Worm (Caenorhabditis elegans): ENCODE data around the gene W02D7.5.
A peak's percentile ranks its signal among the peaks of the same experiment; 100 is the strongest.

DNA sequence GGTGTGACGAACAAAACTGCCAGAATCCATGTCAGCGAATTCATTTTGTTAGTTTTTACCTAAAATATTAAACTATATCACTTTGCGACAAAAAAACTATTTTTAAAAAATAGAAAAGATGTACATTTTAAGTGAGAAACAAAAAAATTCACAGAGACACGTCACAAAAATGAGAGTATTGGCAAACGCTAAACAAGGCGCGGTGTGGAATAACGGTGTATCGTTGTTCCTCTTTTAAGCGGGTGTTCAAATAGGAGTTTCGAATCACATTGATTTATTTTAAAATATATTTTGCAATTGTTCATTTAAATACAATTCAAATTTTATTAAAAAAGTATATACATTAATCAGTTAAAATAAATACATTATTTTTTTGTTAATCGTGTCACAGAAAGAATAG, 3.5 kb upstream of the W02D7.5 start, which contains the start of gene sel-9:
- no peak for TF ChIP-seq nhr-76 (tag; optimal IDR thresholded peaks at IDR 0.05)
- TF ChIP-seq pha-4 (tag; optimal IDR thresholded peaks at IDR 0.05), result no peak
- TF ChIP-seq blmp-1 (tag; optimal IDR thresholded peaks at IDR 0.05), result no peak
- no peak for TF ChIP-seq nhr-28 (tag; optimal IDR thresholded peaks at IDR 0.05)
- TF ChIP-seq nhr-12 (tag; optimal IDR thresholded peaks at IDR 0.05), result no peak
- no peak for TF ChIP-seq unc-62 (GFP tag; optimal IDR thresholded peaks at IDR 0.05)
- TF ChIP-seq lin-13 (tag; optimal IDR thresholded peaks at IDR 0.05), result no peak
- peak; percentile 35 for TF ChIP-seq nhr-237 (tag; optimal IDR thresholded peaks at IDR 0.05)
- no peak for TF ChIP-seq lin-32 (GFP tag; optimal IDR thresholded peaks at IDR 0.05)
